Worm (Caenorhabditis elegans) whole organism, L4/young adult: ENCODE data around the gene dmsr-11.

ENCODE experiments used
- W03F9.2 ChIP-seq: fragments of 150-350 bp; optimal IDR thresholded peaks from 2 replicates; lab custom pipeline; 2014; ENCODE audit warnings: missing biosample characterization, missing genetic modification characterization
- him-1 ChIP-seq: sonication (generic microtip); optimal IDR thresholded peaks from 2 replicates; lab custom pipeline; 2016; ENCODE audit warnings: missing genotype, missing genetic modification reagents, missing genetic modification characterization, missing compliant biosample characterization

DNA sequence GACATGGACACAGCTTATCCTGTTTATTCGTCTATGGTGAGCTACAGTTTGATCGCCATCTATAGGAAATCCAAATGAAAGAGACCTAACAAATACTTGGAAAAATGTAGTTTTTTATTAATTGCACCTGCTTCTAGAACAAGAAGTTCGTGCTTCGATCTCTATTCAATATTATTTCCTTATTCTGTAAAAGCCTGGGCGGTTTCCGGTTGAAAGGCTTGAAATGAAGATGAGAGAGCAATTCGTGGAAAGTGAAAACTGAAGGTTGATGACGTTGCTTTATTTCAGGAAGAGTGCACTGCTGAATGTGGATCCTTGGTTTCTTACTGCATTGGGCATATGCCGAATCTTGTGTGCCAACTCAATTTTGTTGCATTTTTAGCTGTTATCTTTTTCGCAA lies 23.2 kb downstream of the dmsr-11 start:
- TF ChIP-seq him-1 (tag; lab: Kevin White, UChicago) (no peak), W03F9.2 (tag; lab: Kevin White, UChicago) (no peak)
